Worm (Caenorhabditis elegans) whole organism, L1 larva: ENCODE measurements around the gene pptr-1.

ENCODE experiments used
- C04F5.9 ChIP-seq: sonication (generic microtip); optimal IDR thresholded peaks from 2 replicates; lab custom pipeline; 2016; ENCODE audit warnings: missing genetic modification characterization, missing compliant biosample characterization
- C16A3.4 ChIP-seq: fragments of 150-350 bp; optimal IDR thresholded peaks from 2 replicates; lab custom pipeline; 2014; ENCODE audit warnings: missing biosample characterization, missing genetic modification characterization
- C34B4.2 ChIP-seq: sonication (generic microtip); optimal IDR thresholded peaks from 2 replicates; lab custom pipeline; 2017; ENCODE audit warnings: mild to moderate bottlenecking, missing genetic modification characterization, missing compliant biosample characterization
- Y116A8C.19 ChIP-seq: sonication (generic microtip); optimal IDR thresholded peaks from 2 replicates; lab custom pipeline; 2016; ENCODE audit warnings: missing compliant biosample characterization, missing genetic modification characterization, borderline replicate concordance
- aha-1 ChIP-seq: fragments of 150-350 bp; optimal IDR thresholded peaks from 2 replicates; lab custom pipeline; 2014; ENCODE audit warnings: missing biosample characterization, missing genetic modification characterization
- aly-2 ChIP-seq: fragments of 150-350 bp; optimal IDR thresholded peaks from 2 replicates; lab custom pipeline; 2014; ENCODE audit warnings: missing biosample characterization, missing genetic modification characterization
- blmp-1 ChIP-seq: fragments of 150-350 bp; optimal IDR thresholded peaks from 2 replicates; lab custom pipeline; 2014; ENCODE audit warnings: missing biosample characterization, missing genetic modification characterization
- efl-1 ChIP-seq, 4 experiments: fragments of 150-350 bp; optimal IDR thresholded peaks in 3 of 4; peaks in 1 of 4; 1 replicate in 1 of 4; 2 replicates in 3 of 4; lab custom pipeline; 2014; ENCODE audit warnings: missing biosample characterization in 2 of 4, missing genetic modification characterization in 2 of 4, missing genetic modification reagents in 2 of 4
- efl-3 ChIP-seq: fragments of 200-800 bp; sonication (Bioruptor generic); optimal IDR thresholded peaks from 2 replicates; lab custom pipeline; 2018; ENCODE audit warnings: mild to moderate bottlenecking, missing genetic modification characterization, missing compliant biosample characterization
- egl-13 ChIP-seq: sonication (generic microtip); optimal IDR thresholded peaks from 2 replicates; lab custom pipeline; 2016; ENCODE audit warnings: missing genotype, missing genetic modification reagents, missing genetic modification characterization, missing compliant biosample characterization
- egl-27 ChIP-seq, 2 experiments: fragments of 150-350 bp in 1 of 2; sonication (generic microtip); optimal IDR thresholded peaks; 3 replicates each; lab custom pipeline; 2017 to 2018; ENCODE audit warnings: missing biosample characterization in 2 of 2, missing genetic modification characterization in 2 of 2, missing genetic modification reagents in 2 of 2
- elt-3 ChIP-seq, 6 experiments: fragments of 150-350 bp in 1 of 6; sonication (generic microtip); optimal IDR thresholded peaks; 2 replicates each; lab custom pipeline; 2017 to 2018; ENCODE audit warnings: missing biosample characterization in 6 of 6, missing genetic modification characterization in 6 of 6, inconsistent platforms in 1 of 6
- fkh-10 ChIP-seq: sonication (generic microtip); optimal IDR thresholded peaks from 2 replicates; lab custom pipeline; 2017; ENCODE audit warnings: missing biosample characterization, missing genetic modification reagents, missing genetic modification characterization
- fkh-4 ChIP-seq: sonication (generic microtip); optimal IDR thresholded peaks from 2 replicates; lab custom pipeline; 2016; ENCODE audit warnings: missing compliant biosample characterization, missing genetic modification characterization, borderline replicate concordance
- fkh-8 ChIP-seq: sonication (generic microtip); optimal IDR thresholded peaks from 2 replicates; lab custom pipeline; 2016; ENCODE audit warnings: mild to moderate bottlenecking, missing genetic modification characterization, missing compliant biosample characterization
- hlh-17 ChIP-seq: fragments of 200-800 bp; sonication (Bioruptor generic); optimal IDR thresholded peaks from 2 replicates; lab custom pipeline; 2018; ENCODE audit warnings: missing genetic modification characterization, mild to moderate bottlenecking, missing compliant biosample characterization, moderate library complexity, borderline replicate concordance
- hlh-4 ChIP-seq: sonication (generic microtip); optimal IDR thresholded peaks from 2 replicates; lab custom pipeline; 2016; ENCODE audit warnings: mild to moderate bottlenecking, missing genetic modification characterization, missing compliant biosample characterization
- hpl-2 ChIP-seq: fragments of 150-350 bp; optimal IDR thresholded peaks from 2 replicates; lab custom pipeline; 2014; ENCODE audit warnings: missing biosample characterization, missing genetic modification reagents, missing genetic modification characterization
- isw-1 ChIP-seq: fragments of 200-800 bp; sonication (Bioruptor generic); IDR thresholded peaks from 2 replicates; pipeline ENCODE4 v1.3.6; 2022; ENCODE audit warnings: missing genetic modification characterization, missing compliant biosample characterization
- lin-14 ChIP-seq: fragments of 200-800 bp; sonication (Bioruptor generic); optimal IDR thresholded peaks from 2 replicates; lab custom pipeline; 2018; ENCODE audit warnings: mild to moderate bottlenecking, missing genetic modification characterization, moderate library complexity, missing compliant biosample characterization
- lin-15B ChIP-seq: fragments of 150-350 bp; sonication (generic microtip); optimal IDR thresholded peaks from 3 replicates; lab custom pipeline; 2014; ENCODE audit warnings: missing biosample characterization, missing genetic modification characterization
- lin-35 ChIP-seq, 2 experiments: fragments of 150-350 bp; optimal IDR thresholded peaks; 2 replicates each; lab custom pipeline; 2014; ENCODE audit warnings: missing biosample characterization in 2 of 2, missing genetic modification characterization in 2 of 2, missing genetic modification reagents in 2 of 2
- lin-39 ChIP-seq: fragments of 150-350 bp; optimal IDR thresholded peaks from 2 replicates; lab custom pipeline; 2014; ENCODE audit warnings: missing biosample characterization, missing genetic modification reagents, missing genetic modification characterization
- lir-3 ChIP-seq: sonication (generic microtip); optimal IDR thresholded peaks from 2 replicates; lab custom pipeline; 2016; ENCODE audit warnings: mild to moderate bottlenecking, missing genetic modification characterization, moderate library complexity, missing compliant biosample characterization; ENCODE audit not compliant: poor library complexity
- lsy-2 ChIP-seq, 2 experiments: fragments of 150-350 bp; optimal IDR thresholded peaks; 2 replicates each; lab custom pipeline; 2014; ENCODE audit warnings: missing biosample characterization in 2 of 2, missing genetic modification characterization in 2 of 2
- mab-9 ChIP-seq: fragments of 200-800 bp; sonication (Bioruptor generic); IDR thresholded peaks from 2 replicates; pipeline ENCODE4 v1.3.6; 2022; ENCODE audit warnings: missing genetic modification reagents, missing genetic modification characterization, missing compliant biosample characterization
- mdl-1 ChIP-seq, 2 experiments: fragments of 150-350 bp; optimal IDR thresholded peaks; 2 replicates each; lab custom pipeline; 2014 to 2017; ENCODE audit warnings: missing biosample characterization in 2 of 2, missing genetic modification characterization in 2 of 2, inconsistent platforms in 1 of 2
- mep-1 ChIP-seq: fragments of 150-350 bp; optimal IDR thresholded peaks from 2 replicates; lab custom pipeline; 2014; ENCODE audit warnings: missing biosample characterization, missing genetic modification characterization
- nhr-12 ChIP-seq: sonication (generic microtip); optimal IDR thresholded peaks from 2 replicates; lab custom pipeline; 2017; ENCODE audit warnings: missing biosample characterization, missing genetic modification characterization
- nhr-19 ChIP-seq: fragments of 200-800 bp; sonication (Bioruptor generic); conservative IDR thresholded peaks from 2 replicates; pipeline ENCODE4 v1.3.6; 2022; ENCODE audit warnings: missing genetic modification characterization, missing compliant biosample characterization
- nhr-20 ChIP-seq: sonication (generic microtip); optimal IDR thresholded peaks from 2 replicates; lab custom pipeline; 2016; ENCODE audit warnings: mild to moderate bottlenecking, missing genetic modification characterization, missing compliant biosample characterization
- nhr-237 ChIP-seq: fragments of 150-350 bp; optimal IDR thresholded peaks from 2 replicates; lab custom pipeline; 2014; ENCODE audit warnings: missing biosample characterization, missing genetic modification characterization
- nhr-28 ChIP-seq: fragments of 150-350 bp; optimal IDR thresholded peaks from 2 replicates; lab custom pipeline; 2014; ENCODE audit warnings: missing biosample characterization, missing genetic modification characterization
- nhr-47 ChIP-seq: sonication (generic microtip); optimal IDR thresholded peaks from 2 replicates; lab custom pipeline; 2016; ENCODE audit warnings: mild to moderate bottlenecking, missing genetic modification characterization, moderate library complexity, missing compliant biosample characterization
- nhr-71 ChIP-seq: sonication (generic microtip); optimal IDR thresholded peaks from 2 replicates; lab custom pipeline; 2016; ENCODE audit warnings: mild to moderate bottlenecking, missing genetic modification characterization, moderate library complexity, missing compliant biosample characterization
- nhr-76 ChIP-seq: sonication (generic microtip); optimal IDR thresholded peaks from 2 replicates; lab custom pipeline; 2017; ENCODE audit warnings: missing biosample characterization, missing genetic modification characterization
- nhr-84 ChIP-seq: sonication (generic microtip); optimal IDR thresholded peaks from 2 replicates; lab custom pipeline; 2017; ENCODE audit warnings: missing biosample characterization, missing genetic modification characterization
- nhr-85 ChIP-seq: sonication (generic microtip); peaks from one replicate; lab custom pipeline; 2016; ENCODE audit warnings: missing genetic modification characterization, inconsistent platforms, missing compliant biosample characterization
- pax-3 ChIP-seq: fragments of 200-800 bp; sonication (Bioruptor generic); optimal IDR thresholded peaks from 2 replicates; lab custom pipeline; 2018; ENCODE audit warnings: mild to moderate bottlenecking, missing genetic modification characterization, moderate library complexity, missing compliant biosample characterization
- rnt-1 ChIP-seq: sonication (generic microtip); optimal IDR thresholded peaks from 2 replicates; lab custom pipeline; 2016; ENCODE audit warnings: mild to moderate bottlenecking, missing genetic modification characterization, moderate library complexity, missing compliant biosample characterization
- skn-1 ChIP-seq: fragments of 150-350 bp; optimal IDR thresholded peaks from 2 replicates; lab custom pipeline; 2014; ENCODE audit warnings: missing biosample characterization, missing genetic modification characterization
- snu-23 ChIP-seq: sonication (generic microtip); optimal IDR thresholded peaks from 2 replicates; lab custom pipeline; 2016; ENCODE audit warnings: missing genetic modification characterization, missing compliant biosample characterization
- tlp-1 ChIP-seq: fragments of 150-350 bp; optimal IDR thresholded peaks from 2 replicates; lab custom pipeline; 2014; ENCODE audit warnings: missing biosample characterization, missing genetic modification characterization
- unc-130 ChIP-seq: fragments of 150-350 bp; optimal IDR thresholded peaks from 2 replicates; lab custom pipeline; 2017; ENCODE audit warnings: missing biosample characterization, missing genetic modification characterization, inconsistent platforms
- unc-62 ChIP-seq: fragments of 150-350 bp; optimal IDR thresholded peaks from 2 replicates; lab custom pipeline; 2014; ENCODE audit warnings: missing biosample characterization, missing genetic modification reagents, missing genetic modification characterization
- unc-98 ChIP-seq: fragments of 200-800 bp; sonication (Bioruptor generic); IDR thresholded peaks from 2 replicates; pipeline ENCODE4 v1.3.6; 2022; ENCODE audit warnings: missing genetic modification characterization, missing compliant biosample characterization
- zip-4 ChIP-seq: fragments of 200-800 bp; sonication (Bioruptor generic); optimal IDR thresholded peaks from 2 replicates; lab custom pipeline; 2018; ENCODE audit warnings: mild to moderate bottlenecking, missing genetic modification characterization, moderate library complexity, missing compliant biosample characterization
- ztf-11 ChIP-seq, 2 experiments: sonication (generic microtip); optimal IDR thresholded peaks; 2 replicates each; lab custom pipeline; 2016 to 2017; ENCODE audit warnings: missing genetic modification characterization in 2 of 2, missing biosample characterization in 1 of 2, missing compliant biosample characterization in 1 of 2

pptr-1 gene

ce11 chrV:16352282-16352681 lies 5.0 kb upstream of the pptr-1 start (continued):
- TF ChIP-seq Y116A8C.19 (tag; lab: Kevin White, UChicago) = no peak
- TF ChIP-seq efl-1 (optimal IDR thresholded peaks at IDR 0.05; lab: Kevin White, UChicago) = peak; percentile 15 to 25
- TF ChIP-seq efl-1 (GFP tag; optimal IDR thresholded peaks at IDR 0.05 in 1 of 2; lab: Kevin White, UChicago) = peak; percentile 9 to 90
- TF ChIP-seq unc-130 (tag; lab: Kevin White, UChicago) = no peak
- peak in 1 of 2 experiments; percentile 50 for TF ChIP-seq mdl-1 (tag; optimal IDR thresholded peaks at IDR 0.05; lab: Kevin White, UChicago)
- TF ChIP-seq hpl-2 (GFP tag; lab: Kevin White, UChicago) = no peak
- no peak for TF ChIP-seq C34B4.2 (tag; lab: Kevin White, UChicago)
- no peak for TF ChIP-seq blmp-1
- no peak for TF ChIP-seq tlp-1 (tag; lab: Kevin White, UChicago)
- peak; percentile 67 for TF ChIP-seq rnt-1 (tag; lab: Kevin White, UChicago)
- no peak for TF ChIP-seq mab-9 (GFP tag; lab: Robert Waterston, UW)
- no peak for TF ChIP-seq fkh-10 (GFP tag; lab: Kevin White, UChicago)
- peak; percentile 39 for TF ChIP-seq mep-1
- TF ChIP-seq nhr-237 (tag; lab: Kevin White, UChicago) = no peak

ce11 chrV:16354675-16355074 lies 2.6 kb upstream of the pptr-1 start:
- TF ChIP-seq nhr-20 (tag; lab: Kevin White, UChicago) = no peak
- peak; percentile 55 for TF ChIP-seq blmp-1
- peak; percentile 18 for TF ChIP-seq snu-23 (GFP tag; lab: Kevin White, UChicago)
- no peak for TF ChIP-seq ztf-11 (tag; optimal IDR thresholded peaks at IDR 0.05; lab: Kevin White, UChicago)
- TF ChIP-seq unc-62 = no peak
- TF ChIP-seq nhr-47 (tag; lab: Kevin White, UChicago) = no peak
- peak; percentile 40 for TF ChIP-seq mep-1
- peak; percentile 52 for TF ChIP-seq lin-14
- TF ChIP-seq elt-3 (tag; optimal IDR thresholded peaks at IDR 0.05; lab: Kevin White, UChicago) = peak in 1 of 6 experiments; percentile 31
- peak; percentile 18 for TF ChIP-seq nhr-85 (tag; lab: Kevin White, UChicago)
- peak; percentile 44 for TF ChIP-seq skn-1
- peak in 1 of 2 experiments; percentile 6 for TF ChIP-seq lin-35 (GFP tag; optimal IDR thresholded peaks at IDR 0.05; lab: Kevin White, UChicago)
- peak in 1 of 2 experiments; percentile 14 for TF ChIP-seq lsy-2 (tag; optimal IDR thresholded peaks at IDR 0.05; lab: Kevin White, UChicago)

DNA sequence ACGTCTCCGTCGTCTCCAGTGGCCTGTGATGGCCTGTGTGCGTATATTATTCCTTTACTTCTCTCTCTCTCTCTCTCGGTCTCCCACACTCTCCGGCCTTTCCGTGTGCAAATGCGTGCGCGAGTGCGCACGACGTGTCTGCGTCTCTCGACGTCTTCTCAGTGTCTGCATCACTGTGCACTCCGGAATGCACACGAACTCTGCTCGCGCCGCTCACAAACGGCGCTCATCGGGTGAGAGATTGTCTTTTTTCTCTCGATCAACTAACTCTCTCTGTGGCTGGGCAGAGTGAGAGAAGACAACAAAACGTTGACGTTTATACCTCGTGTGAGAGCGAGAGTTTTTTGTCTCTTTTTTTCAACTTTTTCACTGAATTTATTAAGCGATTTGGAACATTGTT lies 1.4 kb upstream of the pptr-1 start:
- TF ChIP-seq egl-27 (tag; optimal IDR thresholded peaks at IDR 0.05; lab: Kevin White, UChicago) (peak; percentile 42 to 83), unc-98 (GFP tag; lab: Robert Waterston, UW) (no peak), fkh-10 (GFP tag; lab: Kevin White, UChicago) (peak; percentile 79), hlh-17 (no peak), C16A3.4 (tag; lab: Kevin White, UChicago) (peak; percentile 73), isw-1 (GFP tag; lab: Robert Waterston, UW) (peak; percentile 76), nhr-20 (tag; lab: Kevin White, UChicago) (peak; percentile 95), nhr-84 (no peak), blmp-1 (peak; percentile 84), aly-2 (tag; lab: Kevin White, UChicago) (peak; percentile 9), efl-3 (GFP tag; lab: Kevin White, UChicago) (no peak), fkh-8 (tag; lab: Kevin White, UChicago) (peak; percentile 94), tlp-1 (tag; lab: Kevin White, UChicago) (no peak), aha-1 (tag; lab: Kevin White, UChicago) (no peak), lin-15B (tag; lab: Kevin White, UChicago) (peak; percentile 12), nhr-71 (peak; percentile 97), nhr-28 (tag; lab: Kevin White, UChicago) (no peak), egl-13 (peak; percentile 79), lir-3 (no peak), mep-1 (peak; percentile 77), lsy-2 (tag; optimal IDR thresholded peaks at IDR 0.05; lab: Kevin White, UChicago) (peak; percentile 73 to 87), fkh-4 (no peak), nhr-12 (tag; lab: Kevin White, UChicago) (no peak), nhr-76 (tag; lab: Kevin White, UChicago) (no peak), nhr-19 (GFP tag; lab: Robert Waterston, UW) (peak; percentile 84), hlh-4 (tag; lab: Kevin White, UChicago) (no peak), lin-39 (tag; lab: Kevin White, UChicago) (no peak), Y116A8C.19 (tag; lab: Kevin White, UChicago) (no peak), C04F5.9 (no peak), nhr-47 (tag; lab: Kevin White, UChicago) (peak; percentile 91), zip-4 (GFP tag; lab: Kevin White, UChicago) (peak; percentile 50), pax-3 (tag; lab: Kevin White, UChicago) (peak; percentile 76)
